Worm (Caenorhabditis elegans): Measurements from ENCODE around the gene nhr-203.

ce11 chrV:446988-447387, 12.6 kb upstream of the nhr-203 start:
- no peak for TF ChIP-seq aly-1 (tag; optimal IDR thresholded peaks at IDR 0.05)
- TF ChIP-seq hnd-1 (tag; optimal IDR thresholded peaks at IDR 0.05): no peak
- no peak for TF ChIP-seq scrt-1 (GFP tag; IDR thresholded peaks at IDR 0.05)
- no peak for TF ChIP-seq tbx-11 (GFP tag; IDR thresholded peaks at IDR 0.05)
- no peak for TF ChIP-seq ceh-36 (tag; optimal IDR thresholded peaks at IDR 0.05)
- TF ChIP-seq tra-4 (tag; optimal IDR thresholded peaks at IDR 0.05): no peak
- no peak for TF ChIP-seq ama-1 (optimal IDR thresholded peaks at IDR 0.05)
- no peak for TF ChIP-seq pes-1 (GFP tag; IDR thresholded peaks at IDR 0.05)

Data from whole organism, early embryonic.